Worm (Caenorhabditis elegans) whole organism, early embryonic: Measurements from ENCODE around the gene C26E1.2.

Experiments used
- B0310.2 ChIP-seq: sonication (generic microtip); optimal IDR thresholded peaks from 2 replicates; lab custom pipeline; 2016; ENCODE audit warnings: mild to moderate bottlenecking, missing genetic modification characterization, missing compliant biosample characterization
- F13C5.2 ChIP-seq: sonication (generic microtip); optimal IDR thresholded peaks from 2 replicates; lab custom pipeline; 2017; ENCODE audit warnings: mild to moderate bottlenecking, missing genetic modification characterization, inconsistent platforms, missing compliant biosample characterization
- aly-1 ChIP-seq: sonication (generic microtip); optimal IDR thresholded peaks from 2 replicates; lab custom pipeline; 2016; ENCODE audit warnings: missing genetic modification characterization, missing compliant biosample characterization
- ama-1 ChIP-seq: fragments of 150-350 bp; optimal IDR thresholded peaks from 2 replicates; lab custom pipeline; 2014
- ceh-13 ChIP-seq: fragments of 200-800 bp; sonication (Bioruptor generic); optimal IDR thresholded peaks from 2 replicates; lab custom pipeline; 2018; ENCODE audit warnings: mild to moderate bottlenecking, missing genetic modification characterization, missing compliant biosample characterization
- ceh-36 ChIP-seq: sonication (generic microtip); optimal IDR thresholded peaks from 2 replicates; lab custom pipeline; 2016; ENCODE audit warnings: missing genetic modification characterization, inconsistent platforms, missing compliant biosample characterization
- ets-7 ChIP-seq: sonication (generic microtip); optimal IDR thresholded peaks from 2 replicates; lab custom pipeline; 2016; ENCODE audit warnings: missing genotype, missing genetic modification characterization, missing compliant biosample characterization
- flt-1 ChIP-seq: fragments of 200-800 bp; sonication (Bioruptor generic); IDR thresholded peaks from 2 replicates; pipeline ENCODE4 v1.3.6; 2022; ENCODE audit warnings: missing genetic modification characterization, missing compliant biosample characterization
- hmbx-1 ChIP-seq: sonication (generic microtip); optimal IDR thresholded peaks from 2 replicates; lab custom pipeline; 2016; ENCODE audit warnings: mild to moderate bottlenecking, missing genetic modification characterization, missing compliant biosample characterization
- hmg-4 ChIP-seq: fragments of 200-800 bp; sonication (Bioruptor generic); optimal IDR thresholded peaks from 2 replicates; lab custom pipeline; 2018; ENCODE audit warnings: mild to moderate bottlenecking, missing genetic modification characterization, missing compliant biosample characterization
- hnd-1 ChIP-seq: sonication (generic microtip); optimal IDR thresholded peaks from 2 replicates; lab custom pipeline; 2016; ENCODE audit warnings: missing genetic modification characterization, missing compliant biosample characterization
- pes-1 ChIP-seq: fragments of 200-800 bp; sonication (Bioruptor generic); IDR thresholded peaks from 2 replicates; pipeline ENCODE4 v1.3.6; 2022; ENCODE audit warnings: missing genetic modification reagents, missing genetic modification characterization, missing compliant biosample characterization
- scrt-1 ChIP-seq: fragments of 200-800 bp; sonication (Bioruptor generic); IDR thresholded peaks from 2 replicates; pipeline ENCODE4 v1.3.6; 2022; ENCODE audit warnings: missing genetic modification characterization, missing compliant biosample characterization
- sea-1 ChIP-seq: fragments of 200-800 bp; sonication (Bioruptor generic); conservative IDR thresholded peaks from 2 replicates; pipeline ENCODE4 v1.3.6; 2022; ENCODE audit warnings: missing genetic modification characterization, missing compliant biosample characterization
- tbx-11 ChIP-seq: fragments of 200-800 bp; sonication (Bioruptor generic); IDR thresholded peaks from 2 replicates; pipeline ENCODE4 v1.3.6; 2022; ENCODE audit warnings: missing genetic modification characterization, missing compliant biosample characterization
- tbx-37 ChIP-seq: fragments of 200-800 bp; sonication (Bioruptor generic); conservative IDR thresholded peaks from 2 replicates; pipeline ENCODE4 v1.3.6; 2022; ENCODE audit warnings: missing genetic modification reagents, missing genetic modification characterization, missing compliant biosample characterization
- tra-4 ChIP-seq: sonication (generic microtip); optimal IDR thresholded peaks from 2 replicates; lab custom pipeline; 2017; ENCODE audit warnings: missing genetic modification characterization, missing compliant biosample characterization

C26E1.2 gene

ce11 chrV:13327463-13327862 lies 22.5 kb downstream of the C26E1.2 start, which contains the start of gene str-37:
str-37 (plus strand) TSS chrV:13327763.
- no peak for TF ChIP-seq ets-7 (tag; lab: Kevin White, UChicago)
- no peak for TF ChIP-seq F13C5.2
- no peak for TF ChIP-seq aly-1 (tag; lab: Kevin White, UChicago)
- TF ChIP-seq tra-4 (tag; lab: Kevin White, UChicago), result no peak
- no peak for TF ChIP-seq scrt-1 (GFP tag; lab: Robert Waterston, UW)
- TF ChIP-seq sea-1 (GFP tag; lab: Robert Waterston, UW), result no peak

- TF ChIP-seq tbx-11, result no peak
- no peak for TF ChIP-seq ceh-36
- TF ChIP-seq ama-1 (lab: Kevin White, UChicago), result no peak
- TF ChIP-seq ets-7 (tag; lab: Kevin White, UChicago), result no peak
- no peak for TF ChIP-seq tbx-37 (GFP tag; lab: Robert Waterston, UW)
- TF ChIP-seq hmbx-1 (tag; lab: Kevin White, UChicago), result no peak
- TF ChIP-seq ceh-13 (GFP tag; lab: Kevin White, UChicago), result no peak
- TF ChIP-seq hmg-4 (GFP tag; lab: Kevin White, UChicago), result no peak
- TF ChIP-seq pes-1 (GFP tag; lab: Robert Waterston, UW), result no peak
- TF ChIP-seq scrt-1 (GFP tag; lab: Robert Waterston, UW), result no peak
Measured at ce11 chrV:13330919-13331318, 26.0 kb downstream of the C26E1.2 start, which contains the start of gene nhr-129. nhr-129 (minus strand) TSS chrV:13331019.

ce11 chrV:13333386-13334180 lies 28.6 kb downstream of the C26E1.2 start, which contains the start of gene nhr-168:
nhr-168 (minus strand) TSS chrV:13333871.
- TF ChIP-seq hmg-4 (GFP tag; lab: Kevin White, UChicago) (no peak), tra-4 (tag; lab: Kevin White, UChicago) (no peak), tbx-11 (no peak), flt-1 (GFP tag; lab: Robert Waterston, UW) (no peak), F13C5.2 (no peak), ceh-13 (GFP tag; lab: Kevin White, UChicago) (no peak), hmbx-1 (tag; lab: Kevin White, UChicago) (no peak), aly-1 (tag; lab: Kevin White, UChicago) (no peak), pes-1 (GFP tag; lab: Robert Waterston, UW) (no peak), B0310.2 (no peak), tbx-37 (GFP tag; lab: Robert Waterston, UW) (no peak), sea-1 (GFP tag; lab: Robert Waterston, UW) (no peak), scrt-1 (GFP tag; lab: Robert Waterston, UW) (no peak), hnd-1 (tag; lab: Kevin White, UChicago) (no peak), ama-1 (lab: Kevin White, UChicago) (no peak), ets-7 (tag; lab: Kevin White, UChicago) (no peak), ceh-36 (no peak)

- TF ChIP-seq sea-1 (GFP tag; lab: Robert Waterston, UW) (no peak), aly-1 (tag; lab: Kevin White, UChicago) (no peak), F13C5.2 (no peak)
Measured at ce11 chrV:13334447-13334846, 29.5 kb downstream of the C26E1.2 start.

ce11 chrV:13335883-13336419 lies 31.0 kb downstream of the C26E1.2 start, which contains the start of gene C50B6.9:
C50B6.9 (plus strand) TSS chrV:13336369.
- TF ChIP-seq tbx-37 (GFP tag; lab: Robert Waterston, UW), result no peak
- TF ChIP-seq hmg-4 (GFP tag; lab: Kevin White, UChicago), result no peak
- TF ChIP-seq flt-1 (GFP tag; lab: Robert Waterston, UW), result no peak
- TF ChIP-seq scrt-1 (GFP tag; lab: Robert Waterston, UW), result no peak
- TF ChIP-seq ceh-36, result no peak
- TF ChIP-seq hmbx-1 (tag; lab: Kevin White, UChicago), result no peak

ce11 chrV:13338037-13338436 lies 33.1 kb downstream of the C26E1.2 start:
- no peak for TF ChIP-seq hmg-4 (GFP tag; lab: Kevin White, UChicago)
- no peak for TF ChIP-seq ama-1 (lab: Kevin White, UChicago)
- TF ChIP-seq aly-1 (tag; lab: Kevin White, UChicago), result no peak
- no peak for TF ChIP-seq scrt-1 (GFP tag; lab: Robert Waterston, UW)
- TF ChIP-seq flt-1 (GFP tag; lab: Robert Waterston, UW), result no peak
- TF ChIP-seq tbx-37 (GFP tag; lab: Robert Waterston, UW), result no peak
- no peak for TF ChIP-seq hnd-1 (tag; lab: Kevin White, UChicago)
- no peak for TF ChIP-seq B0310.2
- TF ChIP-seq sea-1 (GFP tag; lab: Robert Waterston, UW), result no peak

- no peak for TF ChIP-seq tbx-11
Measured at ce11 chrV:13339633-13340290, 34.8 kb downstream of the C26E1.2 start, which contains the start of the genes str-4 and lgc-48. str-4 (minus strand) TSS chrV:13339733. lgc-48 (plus strand) TSS chrV:13340240.
